Fruit fly (Drosophila melanogaster): Measurements from ENCODE around the gene scf.
A peak's percentile ranks its signal among the peaks of the same experiment; 100 is the strongest.

The scf gene

DNA sequence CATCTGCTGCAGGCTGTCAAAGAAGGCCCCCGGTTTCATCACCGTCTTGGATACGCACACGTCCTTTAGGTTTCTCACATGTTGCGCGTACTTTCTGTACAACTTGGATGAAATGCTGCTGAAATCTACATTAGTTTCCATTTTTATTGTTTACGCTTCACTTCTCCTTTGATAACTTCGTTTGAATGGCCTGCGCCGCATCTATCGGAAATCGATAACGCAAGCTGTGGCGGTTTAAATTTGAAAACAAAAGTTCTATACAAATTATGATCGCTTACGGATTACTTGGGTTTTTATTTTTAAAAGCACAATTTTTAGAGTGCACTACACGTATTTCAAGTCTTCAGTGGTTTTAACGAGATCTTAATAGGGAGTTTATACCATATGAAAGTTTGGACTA lies 34.5 kb downstream of the scf start, which contains the start of gene msd5 (continued):
- TF ChIP-seq pzg (GFP tag; optimal IDR thresholded peaks at IDR 0.05), result peak; percentile 28
- TF ChIP-seq CG13287 (GFP tag; IDR thresholded peaks at IDR 0.05; ENCODE audit: partially characterized antibody), result peak; percentile 47
- TF ChIP-seq Atf6 (GFP tag; IDR thresholded peaks at IDR 0.05), result no peak
- TF ChIP-seq chinmo (GFP tag; IDR thresholded peaks at IDR 0.05; ENCODE audit: partially characterized antibody), result 0 out of 4 replicates have a peak, but pooled peaks have one; percentile 62
- TF ChIP-seq nerfin-2 (GFP tag; IDR thresholded peaks at IDR 0.05; ENCODE audit: partially characterized antibody), result peak; percentile 55; the same call in 1 of the 2 replicates
- TF ChIP-seq CG6791 (GFP tag; IDR thresholded peaks at IDR 0.05; ENCODE audit: partially characterized antibody), result peak; percentile 67; the same call in 2 of the 3 replicates
- peak; percentile 14; the same call in 1 of the 2 replicates for TF ChIP-seq amos (GFP tag; IDR thresholded peaks at IDR 0.05; ENCODE audit: partially characterized antibody)
- peak; percentile 53 for TF ChIP-seq Scr (GFP tag; IDR thresholded peaks at IDR 0.05; ENCODE audit: partially characterized antibody)
- peak; percentile 77 for TF ChIP-seq HLH4C (GFP tag; IDR thresholded peaks at IDR 0.05; ENCODE audit: partially characterized antibody)
- TF ChIP-seq CG9797 (GFP tag; optimal IDR thresholded peaks at IDR 0.05), result peak; percentile 1
- peak; percentile 62; the same call in 2 of the 4 replicates for TF ChIP-seq Dll (GFP tag; IDR thresholded peaks at IDR 0.05; ENCODE audit: partially characterized antibody)
- peak; percentile 92 for TF ChIP-seq Dp (GFP tag; optimal IDR thresholded peaks at IDR 0.05)
- TF ChIP-seq hbn (GFP tag; IDR thresholded peaks at IDR 0.05; ENCODE audit: partially characterized antibody), result peak; percentile 21; the same call in 1 of the 2 replicates
- no peak for TF ChIP-seq peb (GFP tag; IDR thresholded peaks at IDR 0.05)
- no peak for TF ChIP-seq gcm2 (GFP tag; optimal IDR thresholded peaks at IDR 0.05)

DNA sequence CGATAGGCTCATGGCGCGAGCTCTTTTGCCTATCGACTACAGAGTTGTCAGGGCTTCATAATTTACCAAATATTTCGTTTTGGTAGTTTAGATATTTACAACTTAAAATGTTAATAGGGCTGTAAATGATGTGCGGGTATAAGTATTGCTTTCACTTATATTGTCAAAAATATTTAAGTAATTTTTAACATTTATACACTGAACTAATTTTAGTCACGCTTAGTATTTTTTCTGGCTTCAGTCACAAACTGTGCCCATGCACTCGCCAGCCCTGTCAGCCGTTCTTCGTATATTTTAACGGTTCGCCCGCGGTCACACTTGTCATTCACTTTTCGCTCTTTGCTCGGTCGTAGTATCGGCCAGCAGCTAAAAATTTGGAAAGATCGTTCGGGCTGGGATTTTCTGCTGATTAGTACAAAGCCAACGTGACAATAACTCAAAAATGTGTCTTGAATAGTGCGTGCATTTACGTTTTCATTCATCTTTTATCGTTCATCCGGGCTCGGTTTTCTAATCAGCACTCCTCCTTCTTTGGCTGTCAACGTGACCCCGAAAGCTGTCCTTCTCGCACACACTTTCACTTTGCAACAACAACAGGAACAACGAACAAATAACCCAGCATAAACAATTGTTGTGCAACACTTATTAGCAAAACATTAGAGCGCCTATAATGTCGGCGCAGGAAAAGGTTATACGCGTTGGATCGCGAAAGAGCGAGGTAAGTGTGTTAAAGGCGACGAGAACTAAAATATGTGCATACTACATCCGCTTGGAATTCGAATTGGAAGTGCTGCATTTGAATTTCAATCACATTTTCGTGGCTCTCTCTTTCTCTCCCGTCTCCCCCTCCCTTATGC lies 36.3 kb downstream of the scf start, which contains the start of the genes Hmbs and CG2211:
Gene Hmbs (plus strand): TSS at position 319 of the 857 bp plus-strand sequence.
Gene CG2211 (minus strand): TSS at position 789 of the 857 bp plus-strand sequence.
- peak; percentile 76 for TF ChIP-seq NFAT (GFP tag; IDR thresholded peaks at IDR 0.05)
- TF ChIP-seq h (optimal IDR thresholded peaks at IDR 0.05), result no peak
- TF ChIP-seq slbo (GFP tag; IDR thresholded peaks at IDR 0.05), result peak; percentile 91
- TF ChIP-seq ranshi (GFP tag; IDR thresholded peaks at IDR 0.05), result peak; percentile 84
- peak; percentile 93 for TF ChIP-seq trem (tag; optimal IDR thresholded peaks at IDR 0.05)
- no peak for TF ChIP-seq Dip2 (GFP tag; IDR thresholded peaks at IDR 0.05)
- peak; percentile 49 for TF ChIP-seq CG3407 (GFP tag; optimal IDR thresholded peaks at IDR 0.05)
- peak; percentile 91 for TF ChIP-seq Dbx (GFP tag; IDR thresholded peaks at IDR 0.05)
- no peak for TF ChIP-seq sim (GFP tag; IDR thresholded peaks at IDR 0.05)
- peak; percentile 84 for TF ChIP-seq CG10366 (GFP tag; IDR thresholded peaks at IDR 0.05)
- TF ChIP-seq CG17361 (GFP tag; IDR thresholded peaks at IDR 0.05), result peak; percentile 82
- TF ChIP-seq al (GFP tag; IDR thresholded peaks at IDR 0.05), result peak; percentile 79
- peak; percentile 58 for TF ChIP-seq oc (tag; optimal IDR thresholded peaks at IDR 0.05)
- TF ChIP-seq jigr1 (GFP tag; IDR thresholded peaks at IDR 0.05), result peak; percentile 53; the same call in 2 of the 3 replicates
- no peak for TF ChIP-seq pan (optimal IDR thresholded peaks at IDR 0.05)
- peak in 1 of 2 experiments; percentile 89 for TF ChIP-seq pan (GFP tag; optimal IDR thresholded peaks at IDR 0.05 in 1 of 2, IDR thresholded peaks at IDR 0.05 in 1 of 2)
- TF ChIP-seq CG3065 (GFP tag; optimal IDR thresholded peaks at IDR 0.05), result peak; percentile 68
- peak; percentile 92 for TF ChIP-seq CG31441 (GFP tag; IDR thresholded peaks at IDR 0.05)
- peak in 1 of 2 experiments; percentile 55 for TF ChIP-seq tll (GFP tag; optimal IDR thresholded peaks at IDR 0.05)
- TF ChIP-seq vvl (GFP tag; IDR thresholded peaks at IDR 0.05), result peak; percentile 94
- TF ChIP-seq CG7271 (tag; optimal IDR thresholded peaks at IDR 0.05), result peak; percentile 77
- 0 out of 2 replicates have a peak, but pooled peaks have one; percentile 25 for TF ChIP-seq CG5953 (GFP tag; IDR thresholded peaks at IDR 0.05)
- peak; percentile 88 for TF ChIP-seq CoRest (tag; optimal IDR thresholded peaks at IDR 0.05)
- TF ChIP-seq dpn (GFP tag; optimal IDR thresholded peaks at IDR 0.05), result peak; percentile 92 to 94
- TF ChIP-seq Asciz (GFP tag; optimal IDR thresholded peaks at IDR 0.05), result peak; percentile 30
- peak; percentile 4 for TF ChIP-seq her (GFP tag; optimal IDR thresholded peaks at IDR 0.05)
- peak; percentile 68 for TF ChIP-seq exex (tag; optimal IDR thresholded peaks at IDR 0.05)
- TF ChIP-seq Optix (GFP tag; IDR thresholded peaks at IDR 0.05), result peak; percentile 59; the same call in 2 of the 3 replicates
- peak; percentile 86 for TF ChIP-seq CG12155 (GFP tag; optimal IDR thresholded peaks at IDR 0.05)
- peak; percentile 87 for TF ChIP-seq CG4617 (GFP tag; optimal IDR thresholded peaks at IDR 0.05; ENCODE audit: borderline replicate concordance)
- TF ChIP-seq croc (GFP tag; conservative IDR thresholded peaks at IDR 0.05), result peak; percentile 52; the same call in 1 of the 3 replicates
- TF ChIP-seq C15 (GFP tag; IDR thresholded peaks at IDR 0.05), result peak; percentile 72; the same call in 1 of the 3 replicates
